Worm (Caenorhabditis elegans): ENCODE data around the gene F38E11.9.

The F38E11.9 gene

DNA sequence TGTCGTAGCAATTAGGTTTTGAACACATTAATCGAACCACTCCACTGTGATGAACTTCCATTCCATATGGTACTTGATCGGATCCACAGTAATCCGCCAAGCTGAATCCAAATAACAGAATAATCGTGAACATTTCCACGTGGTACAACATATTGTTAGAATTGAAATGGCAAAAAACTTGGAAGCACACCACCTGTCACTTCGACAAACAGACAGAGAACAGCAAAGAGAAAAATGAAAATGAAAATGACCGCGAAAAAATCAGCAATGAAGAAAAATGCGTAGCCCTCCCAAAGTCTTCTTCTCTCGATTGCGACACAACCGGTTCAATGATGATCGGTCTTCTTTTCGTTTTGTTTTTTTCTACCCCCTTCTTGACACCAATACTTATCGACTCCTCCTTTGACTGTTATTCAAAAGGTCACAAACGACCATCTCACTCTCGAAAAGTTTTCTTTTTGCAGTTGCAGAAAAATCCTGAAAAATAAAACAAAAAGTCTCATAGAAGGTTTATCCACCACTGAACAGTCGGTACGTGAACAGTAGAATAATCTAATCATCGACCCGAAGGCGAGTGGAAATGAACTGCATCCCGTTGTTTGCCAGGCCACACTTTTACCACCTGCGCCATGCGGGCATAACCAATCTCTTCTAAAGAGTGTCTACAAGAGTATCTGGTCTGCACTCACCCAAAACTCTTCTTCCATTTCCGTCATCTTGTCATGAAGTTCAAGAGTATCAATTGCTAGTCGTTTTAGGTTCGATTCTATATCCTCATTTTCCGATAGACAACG lies 33.5 kb upstream of the F38E11.9 start, which contains the start of gene wrt-3 (continued):
- TF ChIP-seq unc-130 (GFP tag; optimal IDR thresholded peaks at IDR 0.05) (peak; percentile 62), die-1 (tag; optimal IDR thresholded peaks at IDR 0.05) (peak; percentile 97), ztf-28 (GFP tag; IDR thresholded peaks at IDR 0.05) (0 out of 2 replicates have a peak, but pooled peaks have one; percentile 33), nfyb-1 (GFP tag; IDR thresholded peaks at IDR 0.05) (no peak), T26A5.8 (tag; optimal IDR thresholded peaks at IDR 0.05) (peak; percentile 93), attf-3 (GFP tag; conservative IDR thresholded peaks at IDR 0.05) (0 out of 2 replicates have a peak, but pooled peaks have one; percentile 52), F52B5.7 (tag; optimal IDR thresholded peaks at IDR 0.05) (peak; percentile 95), hmg-1.2 (GFP tag; IDR thresholded peaks at IDR 0.05) (peak; percentile 71), B0019.2 (GFP tag; conservative IDR thresholded peaks at IDR 0.05) (0 out of 2 replicates have a peak, but pooled peaks have one; percentile 37), ztf-6 (GFP tag; IDR thresholded peaks at IDR 0.05) (peak; percentile 35; the same call in 1 of the 2 replicates), mxl-1 (tag; optimal IDR thresholded peaks at IDR 0.05) (peak; percentile 88), ztf-22 (GFP tag; optimal IDR thresholded peaks at IDR 0.05) (peak; percentile 69), ceh-27 (GFP tag; optimal IDR thresholded peaks at IDR 0.05) (no peak), lir-1 (GFP tag; conservative IDR thresholded peaks at IDR 0.05) (no peak), him-1 (tag; optimal IDR thresholded peaks at IDR 0.05) (peak; percentile 96), rcor-1 (GFP tag; IDR thresholded peaks at IDR 0.05) (peak; percentile 77), hrde-1 (tag; optimal IDR thresholded peaks at IDR 0.05; ENCODE audit: borderline replicate concordance) (peak; percentile 88), lin-35 (GFP tag; optimal IDR thresholded peaks at IDR 0.05) (peak in 1 of 3 experiments; percentile 7), cebp-2 (GFP tag; IDR thresholded peaks at IDR 0.05) (peak; percentile 95), sdz-38 (tag; optimal IDR thresholded peaks at IDR 0.05) (peak; percentile 13), ZK185.1 (tag; optimal IDR thresholded peaks at IDR 0.05; ENCODE audit: poor library complexity, severe bottlenecking) (peak; percentile 92), B0261.1 (tag; optimal IDR thresholded peaks at IDR 0.05) (peak; percentile 97), nfya-1 (tag; optimal IDR thresholded peaks at IDR 0.05; ENCODE audit: borderline replicate concordance, insufficient read depth) (no peak), Y53G8AR.9 (GFP tag; conservative IDR thresholded peaks at IDR 0.05) (no peak; the same call in 1 of the 2 replicates), madf-8 (GFP tag; conservative IDR thresholded peaks at IDR 0.05) (0 out of 2 replicates have a peak, but pooled peaks have one; percentile 16), ccch-3 (GFP tag; optimal IDR thresholded peaks at IDR 0.05) (peak; percentile 41), T07F8.4 (tag; optimal IDR thresholded peaks at IDR 0.05) (peak; percentile 88), madf-6 (GFP tag; IDR thresholded peaks at IDR 0.05) (no peak), attf-5 (GFP tag; optimal IDR thresholded peaks at IDR 0.05) (no peak), lag-1 (GFP tag; IDR thresholded peaks at IDR 0.05) (no peak), mel-28 (tag; optimal IDR thresholded peaks at IDR 0.05; ENCODE audit: borderline replicate concordance) (peak; percentile 33), let-607 (tag; optimal IDR thresholded peaks at IDR 0.05) (peak; percentile 65 to 67), lin-26 (GFP tag; IDR thresholded peaks at IDR 0.05) (peak; percentile 98), C17E4.6 (GFP tag; IDR thresholded peaks at IDR 0.05) (0 out of 2 replicates have a peak, but pooled peaks have one; percentile 14), rpc-1 (optimal IDR thresholded peaks at IDR 0.05) (peak; percentile 97), rpc-1 (tag; optimal IDR thresholded peaks at IDR 0.05) (peak; percentile 99), snpc-1.1 (tag; optimal IDR thresholded peaks at IDR 0.05; ENCODE audit: insufficient read depth) (peak; percentile 79), D2030.7 (GFP tag; IDR thresholded peaks at IDR 0.05) (peak; percentile 73), ceh-100 (GFP tag; IDR thresholded peaks at IDR 0.05) (no peak; the same call in 1 of the 2 replicates), F37B4.10 (GFP tag; IDR thresholded peaks at IDR 0.05) (no peak), somi-1 (GFP tag; optimal IDR thresholded peaks at IDR 0.05) (peak; percentile 66), tbp1 (GFP tag; optimal IDR thresholded peaks at IDR 0.05) (peak; percentile 100), hsf-1 (GFP tag; IDR thresholded peaks at IDR 0.05) (peak; percentile 55; the same call in 1 of the 2 replicates), bed-1 (GFP tag; IDR thresholded peaks at IDR 0.05) (no peak), xnd-1 (tag; optimal IDR thresholded peaks at IDR 0.05) (peak; percentile 5), mes-4 (tag; optimal IDR thresholded peaks at IDR 0.05) (peak; percentile 87)
